Worm (Caenorhabditis elegans): ENCODE results near the gene pitr-2.

ce11 chrV:9166306-9166705 is 28.8 kb upstream of the pitr-2 start:
- no peak for TF ChIP-seq elt-2 (tag; optimal IDR thresholded peaks at IDR 0.05)
- no peak for TF ChIP-seq sox-2 (GFP tag; IDR thresholded peaks at IDR 0.05)
- no peak for TF ChIP-seq tbx-2 (tag; optimal IDR thresholded peaks at IDR 0.05)
